Worm (Caenorhabditis elegans): Measurements from ENCODE around the gene srx-66.

srx-66 gene

DNA sequence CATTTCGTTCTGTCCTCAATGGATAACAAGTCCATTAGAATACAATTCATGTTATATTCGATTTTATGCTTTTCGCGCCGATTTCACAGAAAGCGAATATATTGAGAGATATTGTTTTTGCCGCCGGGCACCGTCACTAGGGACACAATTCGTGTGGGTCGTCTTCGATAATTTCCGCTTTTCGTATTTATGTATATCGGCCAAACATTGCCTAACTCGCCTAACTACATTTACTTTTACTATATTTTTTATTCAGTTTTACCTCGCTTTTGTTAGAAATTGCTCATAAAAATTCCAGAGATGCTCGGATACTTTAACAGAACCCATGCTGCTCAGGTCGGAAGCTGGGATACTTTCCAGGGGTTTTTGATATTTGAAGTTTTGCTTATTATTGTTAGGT lies 24.7 kb upstream of the srx-66 start, which contains the start of gene sre-9:
Gene sre-9 (plus strand): TSS at position 301 of the 400 bp plus-strand sequence.
- TF ChIP-seq nhr-11 (tag; optimal IDR thresholded peaks at IDR 0.05) (no peak), F13H6.1 (tag; optimal IDR thresholded peaks at IDR 0.05) (no peak), ama-1 (optimal IDR thresholded peaks at IDR 0.05) (no peak), hlh-30 (tag; optimal IDR thresholded peaks at IDR 0.05; ENCODE audit: insufficient read depth) (no peak), nfya-1 (tag; optimal IDR thresholded peaks at IDR 0.05) (no peak), dmd-4 (tag; optimal IDR thresholded peaks at IDR 0.05; ENCODE audit: borderline replicate concordance) (no peak), ztf-16 (tag; optimal IDR thresholded peaks at IDR 0.05) (no peak), dve-1 (tag; optimal IDR thresholded peaks at IDR 0.05) (no peak), madf-2 (tag; optimal IDR thresholded peaks at IDR 0.05) (no peak), ets-4 (tag; optimal IDR thresholded peaks at IDR 0.05) (no peak), fkh-10 (GFP tag; optimal IDR thresholded peaks at IDR 0.05) (no peak), lin-11 (tag; optimal IDR thresholded peaks at IDR 0.05) (no peak), pha-2 (tag; optimal IDR thresholded peaks at IDR 0.05) (no peak), pax-1 (tag; optimal IDR thresholded peaks at IDR 0.05) (no peak), ceh-48 (tag; optimal IDR thresholded peaks at IDR 0.05) (no peak), tbx-2 (tag; optimal IDR thresholded peaks at IDR 0.05) (no peak)

DNA sequence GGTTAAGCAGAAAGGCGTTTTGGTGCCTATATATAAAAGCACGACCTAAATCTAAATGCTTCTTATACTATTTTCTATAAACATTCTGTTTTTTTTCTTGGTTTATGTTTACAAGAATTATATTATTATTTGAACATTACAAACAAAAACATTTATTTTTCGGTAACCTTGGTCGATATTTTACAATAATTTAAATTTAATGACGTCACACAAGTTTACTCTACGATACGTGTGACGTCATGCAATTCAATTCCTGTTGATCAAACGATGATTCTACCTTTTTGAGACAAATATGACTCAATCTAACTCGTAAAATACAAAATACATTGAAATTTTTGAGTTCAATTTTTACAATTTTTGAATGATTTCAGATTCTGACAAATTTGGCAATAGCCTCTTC lies 23.4 kb upstream of the srx-66 start:
- no peak for TF ChIP-seq tbx-2 (tag; optimal IDR thresholded peaks at IDR 0.05)
- no peak for TF ChIP-seq eyg-1 (tag; optimal IDR thresholded peaks at IDR 0.05)
- no peak for TF ChIP-seq ceh-31 (tag; optimal IDR thresholded peaks at IDR 0.05)
- no peak for TF ChIP-seq ref-2 (tag; optimal IDR thresholded peaks at IDR 0.05)
- no peak for TF ChIP-seq hlh-13 (GFP tag; optimal IDR thresholded peaks at IDR 0.05)
- TF ChIP-seq gmeb-2 (tag; optimal IDR thresholded peaks at IDR 0.05), result no peak
- no peak for TF ChIP-seq K02D7.2 (tag; optimal IDR thresholded peaks at IDR 0.05)
- TF ChIP-seq unc-42 (tag; optimal IDR thresholded peaks at IDR 0.05), result no peak
- no peak for TF ChIP-seq syd-9 (tag; optimal IDR thresholded peaks at IDR 0.05)
- TF ChIP-seq hlh-6 (tag; optimal IDR thresholded peaks at IDR 0.05), result no peak
- TF ChIP-seq unc-3 (GFP tag; conservative IDR thresholded peaks at IDR 0.05), result no peak
- no peak for TF ChIP-seq unc-3 (tag; optimal IDR thresholded peaks at IDR 0.05)
- TF ChIP-seq nfya-1 (tag; optimal IDR thresholded peaks at IDR 0.05), result no peak
- no peak for TF ChIP-seq Y22D7AL.16 (tag; optimal IDR thresholded peaks at IDR 0.05)
- no peak for TF ChIP-seq pag-3 (tag; optimal IDR thresholded peaks at IDR 0.05; ENCODE audit: borderline replicate concordance)
- no peak for TF ChIP-seq ama-1 (optimal IDR thresholded peaks at IDR 0.05)
- TF ChIP-seq pat-9 (tag; optimal IDR thresholded peaks at IDR 0.05), result no peak
- no peak for TF ChIP-seq ceh-6 (GFP tag; optimal IDR thresholded peaks at IDR 0.05)
- no peak for TF ChIP-seq ceh-24 (tag; optimal IDR thresholded peaks at IDR 0.05)
- TF ChIP-seq lin-11 (tag; optimal IDR thresholded peaks at IDR 0.05), result no peak

DNA sequence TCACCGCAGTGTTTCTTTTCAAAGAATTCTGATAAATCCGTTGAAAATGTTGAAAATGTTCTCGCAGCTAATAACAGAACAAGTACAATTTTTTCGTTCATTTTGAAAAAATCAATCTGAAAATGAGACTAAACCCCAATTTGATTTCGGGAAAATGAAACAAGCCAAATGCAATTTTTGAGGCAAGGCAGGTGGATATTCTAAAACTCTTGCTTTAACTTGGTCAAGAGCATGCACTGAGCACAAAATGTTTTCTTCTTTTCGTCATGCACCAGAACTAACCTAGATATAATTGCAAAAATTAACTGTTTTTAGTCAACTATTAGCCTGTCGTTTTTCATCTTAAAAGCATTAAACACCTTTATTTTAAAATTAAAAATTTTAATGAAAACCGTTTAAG lies 19.3 kb upstream of the srx-66 start, which contains the start of gene irld-22:
Gene irld-22 (minus strand): TSS at position 101 of the 400 bp plus-strand sequence.
- TF ChIP-seq ceh-9 (tag; optimal IDR thresholded peaks at IDR 0.05), result no peak
- TF ChIP-seq ceh-22 (tag; optimal IDR thresholded peaks at IDR 0.05), result no peak
- no peak for TF ChIP-seq npax-4 (tag; optimal IDR thresholded peaks at IDR 0.05)
- no peak for TF ChIP-seq ref-2 (tag; optimal IDR thresholded peaks at IDR 0.05)
- no peak for TF ChIP-seq madf-2 (tag; optimal IDR thresholded peaks at IDR 0.05)
- no peak for TF ChIP-seq ceh-45 (GFP tag; IDR thresholded peaks at IDR 0.05)
- TF ChIP-seq ceh-30 (tag; optimal IDR thresholded peaks at IDR 0.05), result no peak
- TF ChIP-seq ceh-24 (tag; optimal IDR thresholded peaks at IDR 0.05), result no peak
- TF ChIP-seq nhr-232 (tag; optimal IDR thresholded peaks at IDR 0.05), result no peak
- no peak for TF ChIP-seq odd-2 (tag; optimal IDR thresholded peaks at IDR 0.05)
- no peak for TF ChIP-seq sox-2 (GFP tag; IDR thresholded peaks at IDR 0.05)
- no peak for TF ChIP-seq ceh-48 (tag; optimal IDR thresholded peaks at IDR 0.05)
- no peak for TF ChIP-seq ceh-31 (tag; optimal IDR thresholded peaks at IDR 0.05)
- no peak for TF ChIP-seq nhr-11 (tag; optimal IDR thresholded peaks at IDR 0.05)

All from whole organism, late embryonic.